Worm (Caenorhabditis elegans) whole organism, L2 larva: ENCODE measurements around the gene fzo-1.

Experiments used
- F13H6.1 ChIP-seq: sonication (generic microtip); optimal IDR thresholded peaks from 2 replicates; lab custom pipeline; 2016; ENCODE audit warnings: missing genetic modification characterization, missing compliant biosample characterization
- R02D3.7 ChIP-seq: fragments of 150-350 bp; optimal IDR thresholded peaks from 2 replicates; lab custom pipeline; 2014; ENCODE audit warnings: missing biosample characterization, missing genetic modification characterization
- Y55F3AM.14 ChIP-seq: fragments of 200-800 bp; sonication (Bioruptor generic); optimal IDR thresholded peaks from 2 replicates; lab custom pipeline; 2018; ENCODE audit warnings: mild to moderate bottlenecking, missing genetic modification characterization, missing compliant biosample characterization
- ZK546.5 ChIP-seq: sonication (generic microtip); optimal IDR thresholded peaks from 2 replicates; lab custom pipeline; 2017; ENCODE audit warnings: missing biosample characterization, missing genetic modification characterization
- alr-1 ChIP-seq: fragments of 150-350 bp; optimal IDR thresholded peaks from 2 replicates; lab custom pipeline; 2014; ENCODE audit warnings: missing biosample characterization, missing genetic modification characterization
- aly-2 ChIP-seq: fragments of 150-350 bp; optimal IDR thresholded peaks from 2 replicates; lab custom pipeline; 2014; ENCODE audit warnings: missing biosample characterization, missing genetic modification characterization
- ama-1 ChIP-seq: fragments of 150-350 bp; optimal IDR thresholded peaks from 2 replicates; lab custom pipeline; 2018; ENCODE audit warnings: inconsistent platforms
- blmp-1 ChIP-seq: sonication (generic microtip); optimal IDR thresholded peaks from 2 replicates; lab custom pipeline; 2017; ENCODE audit warnings: missing genetic modification characterization, mild to moderate bottlenecking, missing compliant biosample characterization, antibody characterized with exemption, moderate library complexity; ENCODE audit not compliant: insufficient read depth
- ceh-82 ChIP-seq: fragments of 150-350 bp; optimal IDR thresholded peaks from 2 replicates; lab custom pipeline; 2014; ENCODE audit warnings: missing biosample characterization, missing genetic modification characterization
- crh-2 ChIP-seq: sonication (generic microtip); optimal IDR thresholded peaks from 2 replicates; lab custom pipeline; 2017; ENCODE audit warnings: missing biosample characterization, missing genetic modification characterization
- dmd-4 ChIP-seq: sonication (generic microtip); optimal IDR thresholded peaks from 2 replicates; lab custom pipeline; 2017; ENCODE audit warnings: missing biosample characterization, missing genetic modification characterization
- egl-27 ChIP-seq: sonication (generic microtip); optimal IDR thresholded peaks from 3 replicates; lab custom pipeline; 2017; ENCODE audit warnings: missing biosample characterization, missing genetic modification reagents, missing genetic modification characterization
- elt-3 ChIP-seq: sonication (generic microtip); optimal IDR thresholded peaks from 2 replicates; lab custom pipeline; 2017; ENCODE audit warnings: missing biosample characterization, missing genetic modification characterization
- fos-1 ChIP-seq: fragments of 150-350 bp; optimal IDR thresholded peaks from 2 replicates; lab custom pipeline; 2014; ENCODE audit warnings: missing biosample characterization, missing genetic modification characterization
- gmeb-1 ChIP-seq: fragments of 150-350 bp; optimal IDR thresholded peaks from 2 replicates; lab custom pipeline; 2014; ENCODE audit warnings: missing biosample characterization, missing genetic modification characterization
- lin-11 ChIP-seq: fragments of 150-350 bp; sonication (generic microtip); optimal IDR thresholded peaks from 2 replicates; lab custom pipeline; 2014; ENCODE audit warnings: missing biosample characterization, missing genetic modification characterization, inconsistent platforms, mixed read lengths
- lin-39 ChIP-seq: fragments of 150-350 bp; optimal IDR thresholded peaks from 2 replicates; lab custom pipeline; 2014; ENCODE audit warnings: missing biosample characterization, missing genetic modification reagents, missing genetic modification characterization
- mab-5 ChIP-seq: fragments of 150-350 bp; optimal IDR thresholded peaks from 2 replicates; lab custom pipeline; 2014; ENCODE audit warnings: missing biosample characterization, missing genetic modification characterization
- mbf-1 ChIP-seq: sonication (generic microtip); optimal IDR thresholded peaks from 2 replicates; lab custom pipeline; 2017; ENCODE audit warnings: missing biosample characterization, missing genetic modification characterization
- mdl-1 ChIP-seq, 2 experiments: fragments of 150-350 bp in 1 of 2; sonication (generic microtip) in 1 of 2; optimal IDR thresholded peaks; 2 replicates each; lab custom pipeline; 2017; ENCODE audit warnings: missing biosample characterization in 2 of 2, missing genetic modification characterization in 2 of 2
- nhr-11 ChIP-seq: fragments of 150-350 bp; optimal IDR thresholded peaks from 2 replicates; lab custom pipeline; 2014; ENCODE audit warnings: missing biosample characterization, missing genetic modification characterization
- nhr-12 ChIP-seq: fragments of 150-350 bp; optimal IDR thresholded peaks from 2 replicates; lab custom pipeline; 2014; ENCODE audit warnings: missing biosample characterization, missing genetic modification characterization
- nhr-129 ChIP-seq: fragments of 150-350 bp; optimal IDR thresholded peaks from 2 replicates; lab custom pipeline; 2014; ENCODE audit warnings: missing biosample characterization, missing genetic modification characterization
- nhr-23 ChIP-seq: fragments of 150-350 bp; optimal IDR thresholded peaks from 2 replicates; lab custom pipeline; 2014; ENCODE audit warnings: missing biosample characterization, missing genetic modification reagents, missing genetic modification characterization
- nhr-237 ChIP-seq: fragments of 150-350 bp; optimal IDR thresholded peaks from 2 replicates; lab custom pipeline; 2014; ENCODE audit warnings: missing biosample characterization, missing genetic modification characterization
- nhr-77 ChIP-seq: fragments of 150-350 bp; optimal IDR thresholded peaks from 2 replicates; lab custom pipeline; 2014; ENCODE audit warnings: missing biosample characterization, missing genetic modification characterization
- peb-1 ChIP-seq: fragments of 150-350 bp; optimal IDR thresholded peaks from 2 replicates; lab custom pipeline; 2014; ENCODE audit warnings: missing biosample characterization, missing genetic modification characterization
- skn-1 ChIP-seq: sonication (generic microtip); optimal IDR thresholded peaks from 2 replicates; lab custom pipeline; 2017; ENCODE audit warnings: missing biosample characterization, missing genetic modification characterization
- sma-3 ChIP-seq: sonication (generic microtip); optimal IDR thresholded peaks from 2 replicates; lab custom pipeline; 2016; ENCODE audit warnings: missing genetic modification reagents, missing genetic modification characterization, missing compliant biosample characterization
- sma-9 ChIP-seq, 2 experiments: fragments of 150-350 bp in 1 of 2; sonication (generic microtip) in 1 of 2; optimal IDR thresholded peaks; 2 replicates each; lab custom pipeline; 2014 to 2016; ENCODE audit warnings: missing genetic modification characterization in 2 of 2, mild to moderate bottlenecking in 1 of 2, missing biosample characterization in 1 of 2, missing compliant biosample characterization in 1 of 2, missing genetic modification reagents in 1 of 2, moderate library complexity in 1 of 2
- snpc-4 ChIP-seq: fragments of 150-350 bp; optimal IDR thresholded peaks from 2 replicates; lab custom pipeline; 2014; ENCODE audit warnings: missing biosample characterization, missing genetic modification characterization
- unc-39 ChIP-seq: fragments of 150-350 bp; optimal IDR thresholded peaks from 2 replicates; lab custom pipeline; 2014; ENCODE audit warnings: missing biosample characterization, missing genetic modification characterization
- unc-62 ChIP-seq: fragments of 150-350 bp; optimal IDR thresholded peaks from 2 replicates; lab custom pipeline; 2014; ENCODE audit warnings: missing biosample characterization, missing genetic modification reagents, missing genetic modification characterization
- zag-1 ChIP-seq: fragments of 150-350 bp; optimal IDR thresholded peaks from 2 replicates; lab custom pipeline; 2014; ENCODE audit warnings: missing biosample characterization, missing genetic modification characterization
- ztf-1 ChIP-seq: fragments of 200-800 bp; sonication (Bioruptor generic); conservative IDR thresholded peaks from 2 replicates; pipeline ENCODE4 v1.3.6; 2022; ENCODE audit warnings: missing genetic modification characterization, missing compliant biosample characterization

The fzo-1 gene

DNA sequence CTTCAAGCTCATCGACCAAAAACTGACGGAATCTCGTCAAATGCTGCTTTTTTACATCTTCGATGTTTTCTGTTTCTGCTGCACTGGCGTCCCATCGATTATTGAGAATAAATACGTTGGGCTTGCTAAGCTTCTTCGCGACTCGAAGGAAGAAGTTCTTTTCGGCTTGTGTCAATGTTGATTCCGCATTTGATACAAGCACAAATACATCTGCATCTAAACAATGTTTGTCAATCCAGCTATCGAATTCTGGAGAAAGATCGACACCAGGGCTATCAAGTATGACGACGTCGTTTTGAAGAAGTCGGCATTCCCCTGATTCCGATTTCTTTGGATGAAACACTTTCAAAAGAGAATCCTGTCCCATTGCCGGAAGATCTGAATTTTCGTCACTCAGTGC lies 857 bp downstream of the fzo-1 start:
- TF ChIP-seq nhr-23 (tag; lab: Kevin White, UChicago), result no peak
- TF ChIP-seq nhr-129 (tag; lab: Kevin White, UChicago), result no peak
- no peak for TF ChIP-seq ama-1
- no peak for TF ChIP-seq F13H6.1 (tag; lab: Kevin White, UChicago)
- TF ChIP-seq ZK546.5 (tag; lab: Kevin White, UChicago), result no peak
- no peak for TF ChIP-seq nhr-12
- TF ChIP-seq lin-39 (tag; lab: Kevin White, UChicago), result no peak
- no peak for TF ChIP-seq dmd-4
- TF ChIP-seq crh-2, result no peak
- TF ChIP-seq nhr-77, result no peak
- no peak for TF ChIP-seq skn-1 (tag; lab: Kevin White, UChicago)
- TF ChIP-seq nhr-237, result no peak
- TF ChIP-seq egl-27 (tag; lab: Kevin White, UChicago), result no peak
- TF ChIP-seq Y55F3AM.14, result no peak
- no peak for TF ChIP-seq gmeb-1 (tag; lab: Kevin White, UChicago)
- no peak for TF ChIP-seq fos-1 (tag; lab: Kevin White, UChicago)
- no peak for TF ChIP-seq nhr-11 (tag; lab: Kevin White, UChicago)

DNA sequence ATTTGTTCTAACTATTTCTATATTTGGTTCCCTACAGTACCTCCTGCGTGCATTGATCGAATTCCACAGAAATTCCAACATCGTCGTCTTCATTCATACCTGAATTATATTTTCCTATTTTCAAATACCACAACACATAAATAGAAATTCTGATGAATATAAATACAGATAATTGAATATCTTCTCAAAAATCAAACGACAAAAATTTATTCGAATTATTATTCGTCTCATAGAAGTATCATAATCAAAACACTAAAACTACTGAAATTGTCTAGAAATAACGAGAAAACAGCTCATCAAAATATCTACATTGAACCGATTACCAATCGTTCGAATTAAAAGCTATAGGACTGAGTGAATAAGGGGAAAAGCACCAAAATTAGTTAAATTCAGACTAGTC lies 2.9 kb downstream of the fzo-1 start, which contains the start of gene gtap-1:
TSS of gene gtap-1 (minus strand) at position 101 of the 400 bp plus-strand sequence.
- TF ChIP-seq nhr-12 (no peak), sma-3 (no peak), ZK546.5 (tag; lab: Kevin White, UChicago) (no peak), mab-5 (tag; lab: Kevin White, UChicago) (no peak), lin-11 (tag; lab: Kevin White, UChicago) (no peak), aly-2 (tag; lab: Kevin White, UChicago) (no peak), unc-62 (no peak), alr-1 (tag; lab: Kevin White, UChicago) (no peak), ztf-1 (GFP tag; lab: Robert Waterston, UW) (no peak), unc-39 (no peak), elt-3 (tag; lab: Kevin White, UChicago) (no peak), sma-9 (GFP tag; optimal IDR thresholded peaks at IDR 0.05; lab: Kevin White, UChicago) (no peak), sma-9 (tag; optimal IDR thresholded peaks at IDR 0.05; lab: Kevin White, UChicago) (no peak), nhr-237 (no peak), peb-1 (no peak), R02D3.7 (tag; lab: Kevin White, UChicago) (no peak)

DNA sequence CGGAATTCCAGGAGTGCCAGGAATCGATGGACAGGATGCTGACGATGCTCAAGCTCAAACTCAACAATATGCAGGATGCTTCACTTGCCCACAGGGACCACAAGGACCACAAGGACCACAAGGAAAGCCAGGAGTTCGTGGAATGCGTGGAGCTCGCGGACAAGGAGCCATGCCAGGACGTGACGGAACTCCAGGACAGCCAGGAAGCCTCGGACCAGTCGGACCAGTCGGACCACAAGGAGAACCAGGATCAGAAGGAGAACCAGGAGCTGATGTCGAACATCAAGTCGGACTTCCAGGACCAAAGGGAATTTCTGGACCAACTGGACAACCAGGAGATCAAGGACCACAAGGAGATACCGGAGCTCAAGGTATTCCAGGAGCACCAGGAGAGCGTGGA lies 4.6 kb downstream of the fzo-1 start:
- no peak for TF ChIP-seq peb-1
- no peak for TF ChIP-seq nhr-11 (tag; lab: Kevin White, UChicago)
- TF ChIP-seq mbf-1 (tag; lab: Kevin White, UChicago), result no peak
- TF ChIP-seq unc-39, result no peak
- TF ChIP-seq mdl-1 (tag; optimal IDR thresholded peaks at IDR 0.05; lab: Kevin White, UChicago), result no peak
- no peak for TF ChIP-seq unc-62
- TF ChIP-seq fos-1 (tag; lab: Kevin White, UChicago), result no peak
- no peak for TF ChIP-seq nhr-12
- no peak for TF ChIP-seq ZK546.5 (tag; lab: Kevin White, UChicago)

DNA sequence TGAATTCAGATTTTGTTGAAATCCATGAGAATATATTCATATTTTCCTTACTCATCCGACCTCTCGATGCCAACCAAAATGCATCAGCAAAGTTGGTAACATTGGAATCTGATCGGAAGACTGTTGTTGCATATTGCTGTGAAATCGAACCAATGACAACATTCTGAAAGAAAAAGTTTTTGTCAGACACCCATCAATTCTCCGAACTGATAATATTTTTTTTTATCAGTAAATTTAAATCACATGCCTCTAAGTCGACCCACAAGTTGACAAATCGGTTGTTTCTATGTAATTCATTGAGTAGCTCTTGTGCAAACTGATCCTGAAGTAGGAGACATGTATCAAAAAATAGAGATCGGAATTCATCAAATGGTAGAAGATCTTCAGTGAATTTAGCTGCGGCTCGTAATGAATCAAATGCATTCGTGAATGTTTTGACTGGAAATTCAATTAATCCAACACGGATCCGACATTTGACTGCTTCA lies 6.0 kb downstream of the fzo-1 start, which contains the start of gene col-74:
TSS of gene col-74 (plus strand) at position 435 of the 485 bp plus-strand sequence.
- TF ChIP-seq snpc-4, result no peak
- TF ChIP-seq fos-1 (tag; lab: Kevin White, UChicago), result peak; percentile 47
- TF ChIP-seq Y55F3AM.14, result no peak
- TF ChIP-seq ceh-82 (tag; lab: Kevin White, UChicago), result no peak

ce11 chrII:5828486-5828885 lies 7.5 kb downstream of the fzo-1 start, which contains the start of gene ZK1248.11:
Gene ZK1248.11, minus strand, starts transcription at chrII:5828586.
- TF ChIP-seq lin-39 (tag; lab: Kevin White, UChicago), result no peak
- no peak for TF ChIP-seq nhr-12
- TF ChIP-seq, all 48 proteins: peak for 0

ce11 chrII:5827364-5827763 lies 8.6 kb downstream of the fzo-1 start, which contains the start of gene tbc-2:
Gene tbc-2, minus strand, starts transcription at chrII:5827443.
- peak; percentile 8 for TF ChIP-seq sma-3
- no peak for TF ChIP-seq nhr-12
- TF ChIP-seq snpc-4, result no peak
- TF ChIP-seq zag-1 (tag; lab: Kevin White, UChicago), result no peak
- TF ChIP-seq nhr-129 (tag; lab: Kevin White, UChicago), result no peak
- peak; percentile 26 for TF ChIP-seq blmp-1 (tag; lab: Kevin White, UChicago)
- TF ChIP-seq, all 48 proteins: peak for 2
